Fruit fly (Drosophila melanogaster): ENCODE data around the gene CG42590.
A peak's percentile ranks its signal among the peaks of the same experiment; 100 is the strongest.

Gene CG42590

DNA sequence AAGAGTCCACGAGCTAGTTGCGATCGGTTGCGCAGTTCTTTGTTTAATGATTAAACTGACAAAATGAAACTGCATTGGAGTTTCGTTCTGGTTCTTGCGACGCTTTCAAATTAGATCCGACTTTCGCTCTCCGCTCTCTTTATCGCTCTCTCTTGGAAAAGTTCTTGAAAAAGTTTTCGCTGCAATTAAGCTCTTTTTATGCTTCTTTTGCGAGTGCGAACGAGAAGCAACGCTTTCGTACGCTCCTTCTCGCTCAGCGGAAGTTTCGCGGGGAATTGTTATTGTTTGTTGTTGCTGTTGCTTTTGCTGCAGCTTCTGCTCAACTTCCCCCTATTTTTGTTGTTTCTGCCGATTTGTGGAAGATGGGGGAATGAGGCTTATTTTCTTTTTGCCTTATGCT is 12.7 kb downstream of the CG42590 start:
- TF ChIP-seq Dll (GFP tag; IDR thresholded peaks at IDR 0.05; ENCODE audit: partially characterized antibody) (peak; percentile 18; the same call in 1 of the 4 replicates), CG4360 (GFP tag; IDR thresholded peaks at IDR 0.05) (peak; percentile 67), CTCF (GFP tag; optimal IDR thresholded peaks at IDR 0.05) (peak; percentile 0), CG12769 (tag; optimal IDR thresholded peaks at IDR 0.05) (peak; percentile 5), CG18476 (GFP tag; optimal IDR thresholded peaks at IDR 0.05) (no peak), tap (tag; optimal IDR thresholded peaks at IDR 0.05) (no peak), chinmo (GFP tag; IDR thresholded peaks at IDR 0.05; ENCODE audit: partially characterized antibody) (peak; percentile 87; the same call in 2 of the 4 replicates), CG30020 (tag; optimal IDR thresholded peaks at IDR 0.05) (no peak), Ada2b (GFP tag; IDR thresholded peaks at IDR 0.05) (no peak), Trl (optimal IDR thresholded peaks at IDR 0.05) (peak; percentile 73 to 82), Trl (GFP tag; optimal IDR thresholded peaks at IDR 0.05) (no peak), grn (GFP tag; optimal IDR thresholded peaks at IDR 0.05) (no peak), lbe (GFP tag; optimal IDR thresholded peaks at IDR 0.05) (peak; percentile 27)

DNA sequence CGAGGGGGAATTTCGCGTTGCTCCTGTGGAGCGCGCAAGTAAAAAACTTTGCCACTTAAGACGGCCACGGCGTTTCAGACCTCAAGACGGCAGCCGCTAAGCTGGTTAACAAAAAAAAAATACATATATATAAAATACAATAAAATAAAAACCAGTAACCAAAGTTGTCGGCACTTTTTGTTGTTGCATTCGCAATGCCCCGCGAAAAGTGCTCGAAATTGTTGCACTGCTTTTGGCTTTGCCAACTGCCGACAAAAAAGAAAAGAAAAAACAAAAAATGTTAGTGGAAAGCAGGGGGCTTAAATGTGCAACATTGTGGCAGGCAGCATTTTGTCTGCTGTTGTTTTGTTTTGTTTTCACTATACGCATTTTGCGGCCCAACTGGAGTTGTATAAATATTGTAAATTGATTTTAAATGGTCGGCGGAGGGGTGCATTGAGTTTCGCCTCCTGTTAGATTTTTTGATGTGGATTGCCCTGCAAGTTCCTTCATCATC is 24.2 kb downstream of the CG42590 start:
- TF ChIP-seq D19B (GFP tag; optimal IDR thresholded peaks at IDR 0.05) (no peak), so (GFP tag; IDR thresholded peaks at IDR 0.05) (0 out of 3 replicates have a peak, but pooled peaks have one; percentile 20), caup (GFP tag; optimal IDR thresholded peaks at IDR 0.05; ENCODE audit: severe bottlenecking) (no peak), lilli (GFP tag; optimal IDR thresholded peaks at IDR 0.05) (no peak), CG9932 (GFP tag; IDR thresholded peaks at IDR 0.05) (no peak), wdn (GFP tag; IDR thresholded peaks at IDR 0.05) (no peak), CG10959 (GFP tag; IDR thresholded peaks at IDR 0.05) (no peak), Dp (GFP tag; optimal IDR thresholded peaks at IDR 0.05) (no peak), CG11093 (GFP tag; IDR thresholded peaks at IDR 0.05) (no peak), tin (GFP tag; optimal IDR thresholded peaks at IDR 0.05) (no peak), CG4820 (GFP tag; optimal IDR thresholded peaks at IDR 0.05) (no peak), Jarid2 (GFP tag; optimal IDR thresholded peaks at IDR 0.05) (no peak), CG30431 (GFP tag; optimal IDR thresholded peaks at IDR 0.05) (no peak), pita (GFP tag; optimal IDR thresholded peaks at IDR 0.05) (no peak), CG34422 (GFP tag; IDR thresholded peaks at IDR 0.05) (no peak), Ets65A (GFP tag) (peak; percentile 54), dan (GFP tag; IDR thresholded peaks at IDR 0.05) (no peak)

DNA sequence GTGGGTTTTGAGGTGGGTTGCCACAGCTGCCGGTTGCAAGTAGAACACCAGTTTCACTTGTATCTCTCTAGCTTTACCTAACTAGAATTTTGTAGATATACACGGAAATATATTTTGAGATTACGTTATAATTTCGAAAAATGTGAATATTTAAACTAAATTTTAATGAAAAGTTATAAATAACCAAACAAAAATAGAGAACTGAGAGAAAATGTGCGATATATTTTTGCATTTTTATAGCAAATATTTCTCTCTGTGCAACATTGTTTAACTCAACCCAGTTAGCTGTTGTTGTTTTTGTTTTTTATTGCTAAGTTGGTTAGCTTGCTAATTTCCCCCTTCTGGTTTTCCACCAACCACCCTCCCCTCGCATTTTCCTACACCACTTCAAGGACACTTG is 25.4 kb downstream of the CG42590 start:
- TF ChIP-seq Xrp1 (GFP tag; IDR thresholded peaks at IDR 0.05) (peak; percentile 44), Drgx (GFP tag; IDR thresholded peaks at IDR 0.05) (peak; percentile 72), Lim3 (GFP tag; IDR thresholded peaks at IDR 0.05) (no peak), disco-r (GFP tag; optimal IDR thresholded peaks at IDR 0.05) (no peak), bsh (GFP tag; optimal IDR thresholded peaks at IDR 0.05) (peak in 1 of 2 experiments; percentile 26), jumu (GFP tag; optimal IDR thresholded peaks at IDR 0.05) (no peak), CG12659 (GFP tag; optimal IDR thresholded peaks at IDR 0.05) (peak; percentile 1), CG12769 (tag; optimal IDR thresholded peaks at IDR 0.05) (no peak), Blimp-1 (GFP tag; optimal IDR thresholded peaks at IDR 0.05) (peak; percentile 14), CG10267 (tag; optimal IDR thresholded peaks at IDR 0.05) (no peak), CG14050 (GFP tag; IDR thresholded peaks at IDR 0.05) (no peak), row (GFP tag; IDR thresholded peaks at IDR 0.05) (0 out of 3 replicates have a peak, but pooled peaks have one; percentile 12), pan (optimal IDR thresholded peaks at IDR 0.05) (no peak), pan (GFP tag; optimal IDR thresholded peaks at IDR 0.05 in 1 of 2, IDR thresholded peaks at IDR 0.05 in 1 of 2) (no peak), Sry-β (GFP tag; optimal IDR thresholded peaks at IDR 0.05) (no peak), CG9609 (GFP tag; optimal IDR thresholded peaks at IDR 0.05) (no peak), CG8388 (GFP tag; optimal IDR thresholded peaks at IDR 0.05) (peak; percentile 7), stc (GFP tag; IDR thresholded peaks at IDR 0.05) (peak; percentile 44; the same call in 1 of the 2 replicates), hkb (optimal IDR thresholded peaks at IDR 0.05) (no peak), hkb (GFP tag; IDR thresholded peaks at IDR 0.05) (0 out of 2 replicates have a peak, but pooled peaks have one; percentile 8), NK7.1 (GFP tag; optimal IDR thresholded peaks at IDR 0.05) (no peak), Spps (tag; optimal IDR thresholded peaks at IDR 0.05) (no peak), esg (GFP tag; conservative IDR thresholded peaks at IDR 0.05) (no peak)

All from whole organism, embryonic.